Worm (Caenorhabditis elegans) whole organism, L1 larva: ENCODE data around the gene ver-3.

Experiments
- C16A3.4 ChIP-seq: fragments of 150-350 bp; optimal IDR thresholded peaks from 2 replicates; lab custom pipeline; 2014; ENCODE audit warnings: missing biosample characterization, missing genetic modification characterization
- F16B12.6 ChIP-seq: fragments of 150-350 bp; optimal IDR thresholded peaks from 2 replicates; lab custom pipeline; 2014; ENCODE audit warnings: missing biosample characterization, missing genetic modification characterization
- aha-1 ChIP-seq: fragments of 150-350 bp; optimal IDR thresholded peaks from 2 replicates; lab custom pipeline; 2014; ENCODE audit warnings: missing biosample characterization, missing genetic modification characterization
- alr-1 ChIP-seq: fragments of 200-800 bp; sonication (Bioruptor generic); optimal IDR thresholded peaks from 2 replicates; lab custom pipeline; 2018; ENCODE audit warnings: borderline replicate concordance, mild to moderate bottlenecking, missing genetic modification characterization, missing compliant biosample characterization
- aly-2 ChIP-seq: fragments of 150-350 bp; optimal IDR thresholded peaks from 2 replicates; lab custom pipeline; 2014; ENCODE audit warnings: missing biosample characterization, missing genetic modification characterization
- ceh-82 ChIP-seq, 3 experiments: fragments of 150-350 bp in 1 of 3; sonication (generic microtip) in 2 of 3; optimal IDR thresholded peaks; 2 replicates each; lab custom pipeline; 2014 to 2017; ENCODE audit warnings: missing biosample characterization in 3 of 3, missing genetic modification characterization in 3 of 3
- ceh-88 ChIP-seq: fragments of 200-800 bp; sonication (Bioruptor generic); IDR thresholded peaks from 2 replicates; pipeline ENCODE4 v1.3.6; 2022; ENCODE audit warnings: missing genetic modification characterization, missing compliant biosample characterization
- ces-1 ChIP-seq: fragments of 150-350 bp; optimal IDR thresholded peaks from 2 replicates; lab custom pipeline; 2014; ENCODE audit warnings: missing biosample characterization, missing genetic modification reagents, missing genetic modification characterization
- efl-1 ChIP-seq, 4 experiments: fragments of 150-350 bp; optimal IDR thresholded peaks in 3 of 4; peaks in 1 of 4; 1 replicate in 1 of 4; 2 replicates in 3 of 4; lab custom pipeline; 2014; ENCODE audit warnings: missing biosample characterization in 2 of 4, missing genetic modification characterization in 2 of 4, missing genetic modification reagents in 2 of 4
- egl-13 ChIP-seq: sonication (generic microtip); optimal IDR thresholded peaks from 2 replicates; lab custom pipeline; 2016; ENCODE audit warnings: missing genotype, missing genetic modification reagents, missing genetic modification characterization, missing compliant biosample characterization
- fkh-10 ChIP-seq: sonication (generic microtip); optimal IDR thresholded peaks from 2 replicates; lab custom pipeline; 2017; ENCODE audit warnings: missing biosample characterization, missing genetic modification reagents, missing genetic modification characterization
- fkh-4 ChIP-seq: sonication (generic microtip); optimal IDR thresholded peaks from 2 replicates; lab custom pipeline; 2016; ENCODE audit warnings: missing compliant biosample characterization, missing genetic modification characterization, borderline replicate concordance
- hlh-17 ChIP-seq: fragments of 200-800 bp; sonication (Bioruptor generic); optimal IDR thresholded peaks from 2 replicates; lab custom pipeline; 2018; ENCODE audit warnings: missing genetic modification characterization, mild to moderate bottlenecking, missing compliant biosample characterization, moderate library complexity, borderline replicate concordance
- hlh-4 ChIP-seq: sonication (generic microtip); optimal IDR thresholded peaks from 2 replicates; lab custom pipeline; 2016; ENCODE audit warnings: mild to moderate bottlenecking, missing genetic modification characterization, missing compliant biosample characterization
- lin-14 ChIP-seq: fragments of 200-800 bp; sonication (Bioruptor generic); optimal IDR thresholded peaks from 2 replicates; lab custom pipeline; 2018; ENCODE audit warnings: mild to moderate bottlenecking, missing genetic modification characterization, moderate library complexity, missing compliant biosample characterization
- lin-15B ChIP-seq: fragments of 150-350 bp; sonication (generic microtip); optimal IDR thresholded peaks from 3 replicates; lab custom pipeline; 2014; ENCODE audit warnings: missing biosample characterization, missing genetic modification characterization
- lin-39 ChIP-seq: fragments of 150-350 bp; optimal IDR thresholded peaks from 2 replicates; lab custom pipeline; 2014; ENCODE audit warnings: missing biosample characterization, missing genetic modification reagents, missing genetic modification characterization
- lir-3 ChIP-seq: sonication (generic microtip); optimal IDR thresholded peaks from 2 replicates; lab custom pipeline; 2016; ENCODE audit warnings: mild to moderate bottlenecking, missing genetic modification characterization, moderate library complexity, missing compliant biosample characterization; ENCODE audit not compliant: poor library complexity
- mab-9 ChIP-seq: fragments of 200-800 bp; sonication (Bioruptor generic); IDR thresholded peaks from 2 replicates; pipeline ENCODE4 v1.3.6; 2022; ENCODE audit warnings: missing genetic modification reagents, missing genetic modification characterization, missing compliant biosample characterization
- mdl-1 ChIP-seq, 2 experiments: fragments of 150-350 bp; optimal IDR thresholded peaks; 2 replicates each; lab custom pipeline; 2014 to 2017; ENCODE audit warnings: missing biosample characterization in 2 of 2, missing genetic modification characterization in 2 of 2, inconsistent platforms in 1 of 2
- mef-2 ChIP-seq: fragments of 150-350 bp; optimal IDR thresholded peaks from 2 replicates; lab custom pipeline; 2014; ENCODE audit warnings: missing biosample characterization, missing genetic modification characterization
- nhr-12 ChIP-seq: sonication (generic microtip); optimal IDR thresholded peaks from 2 replicates; lab custom pipeline; 2017; ENCODE audit warnings: missing biosample characterization, missing genetic modification characterization
- nhr-20 ChIP-seq: sonication (generic microtip); optimal IDR thresholded peaks from 2 replicates; lab custom pipeline; 2016; ENCODE audit warnings: mild to moderate bottlenecking, missing genetic modification characterization, missing compliant biosample characterization
- nhr-237 ChIP-seq: fragments of 150-350 bp; optimal IDR thresholded peaks from 2 replicates; lab custom pipeline; 2014; ENCODE audit warnings: missing biosample characterization, missing genetic modification characterization
- nhr-76 ChIP-seq: sonication (generic microtip); optimal IDR thresholded peaks from 2 replicates; lab custom pipeline; 2017; ENCODE audit warnings: missing biosample characterization, missing genetic modification characterization
- pax-3 ChIP-seq: fragments of 200-800 bp; sonication (Bioruptor generic); optimal IDR thresholded peaks from 2 replicates; lab custom pipeline; 2018; ENCODE audit warnings: mild to moderate bottlenecking, missing genetic modification characterization, moderate library complexity, missing compliant biosample characterization
- sup-37 ChIP-seq: fragments of 200-800 bp; sonication (Bioruptor generic); optimal IDR thresholded peaks from 2 replicates; lab custom pipeline; 2018; ENCODE audit warnings: mild to moderate bottlenecking, missing genetic modification characterization, missing compliant biosample characterization
- swsn-7 ChIP-seq: sonication (generic microtip); optimal IDR thresholded peaks from 2 replicates; lab custom pipeline; 2016; ENCODE audit warnings: missing genetic modification characterization, missing compliant biosample characterization
- tlp-1 ChIP-seq: fragments of 150-350 bp; optimal IDR thresholded peaks from 2 replicates; lab custom pipeline; 2014; ENCODE audit warnings: missing biosample characterization, missing genetic modification characterization
- unc-30 ChIP-seq: sonication (generic microtip); optimal IDR thresholded peaks from 2 replicates; lab custom pipeline; 2017; ENCODE audit warnings: missing biosample characterization, missing genetic modification characterization
- unc-86 ChIP-seq: sonication (generic microtip); optimal IDR thresholded peaks from 2 replicates; lab custom pipeline; 2016; ENCODE audit warnings: missing genetic modification characterization, missing compliant biosample characterization
- zag-1 ChIP-seq: fragments of 150-350 bp; optimal IDR thresholded peaks from 2 replicates; lab custom pipeline; 2014; ENCODE audit warnings: missing biosample characterization, missing genetic modification characterization
- ztf-11 ChIP-seq, 2 experiments: sonication (generic microtip); optimal IDR thresholded peaks; 2 replicates each; lab custom pipeline; 2016 to 2017; ENCODE audit warnings: missing genetic modification characterization in 2 of 2, missing biosample characterization in 1 of 2, missing compliant biosample characterization in 1 of 2

The ver-3 gene

ce11 chrX:10976447-10977196, 15.7 kb upstream of the ver-3 start:
- TF ChIP-seq zag-1 (no peak), efl-1 (optimal IDR thresholded peaks at IDR 0.05; lab: Kevin White, UChicago) (no peak), efl-1 (GFP tag; optimal IDR thresholded peaks at IDR 0.05 in 1 of 2; lab: Kevin White, UChicago) (peak in 1 of 2 experiments; percentile 91)

ce11 chrX:10979186-10979585, 13.1 kb upstream of the ver-3 start, which contains the start of gene pxn-2:
Gene pxn-2, minus strand, starts transcription at chrX:10979286.
- no peak for TF ChIP-seq alr-1
- TF ChIP-seq hlh-17 (GFP tag; lab: Kevin White, UChicago): no peak
- no peak for TF ChIP-seq nhr-76 (tag; lab: Kevin White, UChicago)
- TF ChIP-seq fkh-10: no peak
- no peak for TF ChIP-seq aha-1 (tag; lab: Kevin White, UChicago)
- no peak for TF ChIP-seq mab-9 (GFP tag; lab: Robert Waterston, UW)
- TF ChIP-seq unc-86: no peak
- no peak for TF ChIP-seq hlh-4 (tag; lab: Kevin White, UChicago)
- TF ChIP-seq ces-1: no peak
- TF ChIP-seq, all 84 proteins: peak for 0

ce11 chrX:10981374-10981773, 10.9 kb upstream of the ver-3 start:
- no peak for TF ChIP-seq aly-2
- TF ChIP-seq fkh-4 (tag; lab: Kevin White, UChicago): no peak
- no peak for TF ChIP-seq zag-1
- no peak for TF ChIP-seq tlp-1 (tag; lab: Kevin White, UChicago)
- TF ChIP-seq, all 84 proteins: peak for 0

- no peak for TF ChIP-seq sup-37 (GFP tag; lab: Kevin White, UChicago)
- TF ChIP-seq mef-2 (tag; lab: Kevin White, UChicago): no peak
- TF ChIP-seq ceh-82 (tag; optimal IDR thresholded peaks at IDR 0.05; lab: Kevin White, UChicago): no peak
- no peak for TF ChIP-seq lin-14 (GFP tag; lab: Kevin White, UChicago)
- no peak for TF ChIP-seq unc-30 (tag; lab: Kevin White, UChicago)
- TF ChIP-seq nhr-20 (tag; lab: Kevin White, UChicago): no peak
- no peak for TF ChIP-seq F16B12.6 (tag; lab: Kevin White, UChicago)
- no peak for TF ChIP-seq C16A3.4 (tag; lab: Kevin White, UChicago)
- TF ChIP-seq mdl-1 (tag; optimal IDR thresholded peaks at IDR 0.05; lab: Kevin White, UChicago): no peak
- no peak for TF ChIP-seq mab-9 (GFP tag; lab: Robert Waterston, UW)
- no peak for TF ChIP-seq pax-3 (tag; lab: Kevin White, UChicago)
- TF ChIP-seq ztf-11 (tag; optimal IDR thresholded peaks at IDR 0.05; lab: Kevin White, UChicago): no peak
- no peak for TF ChIP-seq lin-15B
- no peak for TF ChIP-seq ceh-88
- TF ChIP-seq nhr-237: no peak
- TF ChIP-seq nhr-12 (tag; lab: Kevin White, UChicago): no peak
- no peak for TF ChIP-seq fkh-10
- TF ChIP-seq swsn-7: no peak
- no peak for TF ChIP-seq egl-13 (tag; lab: Kevin White, UChicago)
- TF ChIP-seq hlh-4 (tag; lab: Kevin White, UChicago): no peak
Measured at ce11 chrX:10982051-10982450, 10.2 kb upstream of the ver-3 start, which contains the start of gene ver-4. Gene ver-4, plus strand, starts transcription at chrX:10982351.

- TF ChIP-seq unc-30 (tag; lab: Kevin White, UChicago): no peak
- TF ChIP-seq lin-39 (tag; lab: Kevin White, UChicago): no peak
- no peak for TF ChIP-seq lir-3
- no peak for TF ChIP-seq efl-1 (optimal IDR thresholded peaks at IDR 0.05; lab: Kevin White, UChicago)
- TF ChIP-seq efl-1 (GFP tag; optimal IDR thresholded peaks at IDR 0.05 in 1 of 2; lab: Kevin White, UChicago): peak in 1 of 2 experiments; percentile 6
Measured at ce11 chrX:10989286-10989685, 3.0 kb upstream of the ver-3 start.
